Fruit fly (Drosophila melanogaster) whole organism, embryonic: Measurements from ENCODE around the gene Pka-C1.

ENCODE experiments used
- ATbp ChIP-seq: fragments of 200-800 bp; sonication (Bioruptor generic); optimal IDR thresholded peaks from 2 replicates; lab custom pipeline; 2017; ENCODE audit warnings: missing biosample characterization, mild to moderate bottlenecking, missing genetic modification characterization, missing genetic modification reagents
- CG10543 ChIP-seq: fragments of 200-800 bp; sonication (Bioruptor generic); optimal IDR thresholded peaks from 3 replicates; lab custom pipeline; 2017; ENCODE audit warnings: missing biosample characterization, mild to moderate bottlenecking, missing genetic modification characterization, moderate library complexity
- CG10959 ChIP-seq: fragments of 200-800 bp; sonication (Bioruptor generic); IDR thresholded peaks from 2 replicates; pipeline ENCODE4 v1.3.6; 2022; ENCODE audit warnings: missing biosample characterization, missing genetic modification characterization
- CG11504 ChIP-seq: fragments of 200-800 bp; sonication (Bioruptor generic); optimal IDR thresholded peaks from 3 replicates; lab custom pipeline; 2019; ENCODE audit warnings: missing biosample characterization, mild to moderate bottlenecking, missing genetic modification characterization, moderate library complexity
- CG11723 ChIP-seq: fragments of 200-800 bp; sonication (Bioruptor generic); optimal IDR thresholded peaks from 2 replicates; lab custom pipeline; 2017; ENCODE audit warnings: missing biosample characterization, mild to moderate bottlenecking, missing genetic modification characterization
- CG12104 ChIP-seq: fragments of 200-800 bp; sonication (Bioruptor generic); optimal IDR thresholded peaks from 3 replicates; lab custom pipeline; 2016; ENCODE audit warnings: missing biosample characterization, missing genetic modification characterization
- CG13894 ChIP-seq: fragments of 200-800 bp; sonication (Bioruptor generic); optimal IDR thresholded peaks from 3 replicates; lab custom pipeline; 2018; ENCODE audit warnings: missing biosample characterization, mild to moderate bottlenecking, missing genetic modification characterization, moderate library complexity
- CG17359 ChIP-seq: fragments of 200-800 bp; sonication (Bioruptor generic); optimal IDR thresholded peaks from 3 replicates; lab custom pipeline; 2018; ENCODE audit warnings: missing biosample characterization, mild to moderate bottlenecking, missing genetic modification characterization, moderate library complexity
- CG2889 ChIP-seq: fragments of 200-800 bp; sonication (Bioruptor generic); IDR thresholded peaks from 3 replicates; pipeline ENCODE4 v1.3.6; 2022; ENCODE audit warnings: missing biosample characterization, missing genetic modification characterization
- CG33213 ChIP-seq: fragments of 200-800 bp; sonication (Bioruptor generic); optimal IDR thresholded peaks from 3 replicates; lab custom pipeline; 2016; ENCODE audit warnings: missing biosample characterization, missing genetic modification characterization
- CG34224 ChIP-seq: fragments of 200-800 bp; sonication (Bioruptor generic); IDR thresholded peaks from 3 replicates; pipeline ENCODE4 v1.3.6; 2022; ENCODE audit warnings: missing biosample characterization, missing genetic modification characterization; ENCODE audit not compliant: partially characterized antibody
- CG3726 ChIP-seq: fragments of 200-800 bp; sonication (Bioruptor generic); IDR thresholded peaks from 3 replicates; pipeline ENCODE4, ENCODE4 v1.3.6; 2022; ENCODE audit warnings: missing biosample characterization, missing genetic modification characterization
- CG4282 ChIP-seq: fragments of 200-800 bp; sonication (Bioruptor generic); optimal IDR thresholded peaks from 2 replicates; lab custom pipeline; 2016; ENCODE audit warnings: missing biosample characterization, missing genetic modification characterization
- CG4328 ChIP-seq: fragments of 200-800 bp; sonication (Bioruptor generic); optimal IDR thresholded peaks from 3 replicates; lab custom pipeline; 2017; ENCODE audit warnings: missing biosample characterization, missing genetic modification reagents, missing genetic modification characterization
- CG4360 ChIP-seq: fragments of 200-800 bp; sonication (Bioruptor generic); IDR thresholded peaks from 2 replicates; pipeline ENCODE4 v1.3.6; 2022; ENCODE audit warnings: missing biosample characterization, missing genetic modification characterization
- CG4404 ChIP-seq: fragments of 200-800 bp; sonication (Bioruptor generic); IDR thresholded peaks from 2 replicates; pipeline ENCODE4 v1.3.6; 2022; ENCODE audit warnings: missing biosample characterization, missing genetic modification characterization
- CG4424 ChIP-seq: fragments of 200-800 bp; sonication (Bioruptor generic); optimal IDR thresholded peaks from 3 replicates; lab custom pipeline; 2016; ENCODE audit warnings: missing biosample characterization, missing genetic modification characterization
- CG5953 ChIP-seq: fragments of 200-800 bp; sonication (Bioruptor generic); IDR thresholded peaks from 2 replicates; pipeline ENCODE4 v1.3.6; 2022; ENCODE audit warnings: missing biosample characterization, missing genetic modification characterization
- CG6854 ChIP-seq: fragments of 200-800 bp; sonication (Bioruptor generic); optimal IDR thresholded peaks from 3 replicates; lab custom pipeline; 2017; ENCODE audit warnings: missing biosample characterization, mild to moderate bottlenecking, missing genetic modification characterization
- CG8359 ChIP-seq: fragments of 200-800 bp; sonication (Bioruptor generic); optimal IDR thresholded peaks from 2 replicates; lab custom pipeline; 2017; ENCODE audit warnings: missing biosample characterization, mild to moderate bottlenecking, missing genetic modification characterization, borderline replicate concordance
- CG9437 ChIP-seq: fragments of 200-800 bp; sonication (Bioruptor generic); optimal IDR thresholded peaks from 2 replicates; lab custom pipeline; 2018; ENCODE audit warnings: missing biosample characterization, mild to moderate bottlenecking, missing genetic modification characterization
- D ChIP-seq, 2 experiments: fragments of 200-800 bp in 1 of 2; fragments of >200 bp in 1 of 2; sonication (Bioruptor generic) in 1 of 2; optimal IDR thresholded peaks; 2 replicates in 1 of 2; 3 replicates in 1 of 2; lab custom pipeline; 2017; ENCODE audit warnings: mild to moderate bottlenecking in 1 of 2, missing biosample characterization in 1 of 2, missing genetic modification characterization in 1 of 2, missing genetic modification reagents in 1 of 2
- Dbx ChIP-seq: fragments of 200-800 bp; sonication (Bioruptor generic); IDR thresholded peaks from 3 replicates; pipeline ENCODE4 v1.3.6; 2022; ENCODE audit warnings: missing biosample characterization, missing genetic modification characterization
- Dp ChIP-seq: fragments of 200-800 bp; sonication (Bioruptor generic); optimal IDR thresholded peaks from 2 replicates; lab custom pipeline; 2018; ENCODE audit warnings: missing biosample characterization, mild to moderate bottlenecking, missing genetic modification characterization, moderate library complexity
- Gug ChIP-seq: fragments of 200-800 bp; sonication (Bioruptor generic); IDR thresholded peaks from 4 replicates; pipeline ENCODE4 v1.3.6; 2022; ENCODE audit warnings: missing biosample characterization, missing genetic modification characterization
- H15 ChIP-seq: fragments of 200-800 bp; sonication (Bioruptor generic); IDR thresholded peaks from 3 replicates; pipeline ENCODE4 v1.3.6; 2022; ENCODE audit warnings: missing biosample characterization, missing genetic modification characterization
- HLH54F ChIP-seq: fragments of 200-800 bp; sonication (Bioruptor generic); optimal IDR thresholded peaks from 3 replicates; lab custom pipeline; 2016; ENCODE audit warnings: missing biosample characterization, missing genetic modification characterization
- Med ChIP-seq: fragments of 200-800 bp; sonication (Bioruptor generic); peaks from one replicate; lab custom pipeline; 2016; ENCODE audit warnings: missing biosample characterization, missing genetic modification characterization, mild to moderate bottlenecking, inconsistent platforms, moderate library complexity
- Mes4 ChIP-seq: fragments of 200-800 bp; sonication (Bioruptor generic); optimal IDR thresholded peaks from 2 replicates; lab custom pipeline; 2016; ENCODE audit warnings: missing biosample characterization, missing genetic modification characterization
- Neu2 ChIP-seq: fragments of 200-800 bp; sonication (Bioruptor generic); optimal IDR thresholded peaks from 3 replicates; lab custom pipeline; 2016; ENCODE audit warnings: missing biosample characterization, missing genetic modification characterization, borderline replicate concordance
- Scr ChIP-seq: fragments of 200-800 bp; sonication (Bioruptor generic); IDR thresholded peaks from 2 replicates; pipeline ENCODE4 v1.3.6; 2022; ENCODE audit warnings: missing biosample characterization, missing genetic modification characterization; ENCODE audit not compliant: partially characterized antibody
- Six4 ChIP-seq: fragments of 200-800 bp; sonication (Bioruptor generic); optimal IDR thresholded peaks from 2 replicates; lab custom pipeline; 2016; ENCODE audit warnings: missing biosample characterization, missing genetic modification characterization
- Tbp ChIP-seq: fragments of >200 bp; optimal IDR thresholded peaks from 2 replicates; lab custom pipeline; 2018; ENCODE audit warnings: missing biosample characterization, missing genetic modification characterization
- Trl ChIP-seq, 3 experiments: fragments of >200 bp in 2 of 3; fragments of 200-800 bp in 1 of 3; sonication (Bioruptor generic) in 1 of 3; optimal IDR thresholded peaks; 2 replicates in 1 of 3; 3 replicates in 2 of 3; lab custom pipeline; 2016 to 2017; ENCODE audit warnings: missing biosample characterization in 1 of 3, missing genetic modification characterization in 1 of 3
- abd-A ChIP-seq: fragments of 200-800 bp; sonication (Bioruptor generic); optimal IDR thresholded peaks from 3 replicates; lab custom pipeline; 2019; ENCODE audit warnings: missing biosample characterization, mild to moderate bottlenecking, missing genetic modification characterization, moderate library complexity
- caup ChIP-seq: fragments of 200-800 bp; sonication (Bioruptor generic); optimal IDR thresholded peaks from 3 replicates; lab custom pipeline; 2017; ENCODE audit warnings: missing biosample characterization, mild to moderate bottlenecking, missing genetic modification characterization, moderate library complexity; ENCODE audit not compliant: severe bottlenecking
- chinmo ChIP-seq: fragments of 200-800 bp; sonication (Bioruptor generic); IDR thresholded peaks from 4 replicates; pipeline ENCODE4 v1.3.6; 2022; ENCODE audit warnings: missing biosample characterization, missing genetic modification characterization; ENCODE audit not compliant: partially characterized antibody
- ci ChIP-seq: fragments of 200-800 bp; sonication (Bioruptor generic); IDR thresholded peaks from 3 replicates; pipeline ENCODE4 v1.3.6; 2022; ENCODE audit warnings: missing biosample characterization, missing genetic modification characterization
- crol ChIP-seq: fragments of 200-800 bp; sonication (Bioruptor generic); IDR thresholded peaks from 2 replicates; pipeline ENCODE4 v1.3.6; 2022; ENCODE audit warnings: missing biosample characterization, missing genetic modification characterization
- danr ChIP-seq: fragments of 200-800 bp; sonication (Bioruptor generic); IDR thresholded peaks from 2 replicates; pipeline ENCODE4 v1.3.6; 2022; ENCODE audit warnings: missing biosample characterization, missing genetic modification characterization
- eve ChIP-seq, 2 experiments: fragments of >200 bp; optimal IDR thresholded peaks; 2 replicates each; lab custom pipeline; 2017; ENCODE audit warnings: missing biosample characterization in 2 of 2, missing genetic modification characterization in 2 of 2
- fru ChIP-seq: fragments of >200 bp; optimal IDR thresholded peaks from 2 replicates; lab custom pipeline; 2017
- fu2 ChIP-seq: fragments of 200-800 bp; sonication (Bioruptor generic); optimal IDR thresholded peaks from 2 replicates; lab custom pipeline; 2016; ENCODE audit warnings: missing biosample characterization, missing genetic modification characterization
- hbn ChIP-seq: fragments of 200-800 bp; sonication (Bioruptor generic); IDR thresholded peaks from 2 replicates; pipeline ENCODE4 v1.3.6; 2022; ENCODE audit warnings: missing biosample characterization, missing genetic modification characterization; ENCODE audit not compliant: partially characterized antibody
- p53 ChIP-seq: fragments of 200-800 bp; sonication (Bioruptor generic); optimal IDR thresholded peaks from 2 replicates; lab custom pipeline; 2016; ENCODE audit warnings: missing biosample characterization, missing genetic modification characterization
- pros ChIP-seq: fragments of 200-800 bp; sonication (Bioruptor generic); optimal IDR thresholded peaks from 3 replicates; lab custom pipeline; 2019; ENCODE audit warnings: missing biosample characterization, mild to moderate bottlenecking, missing genetic modification characterization, moderate library complexity
- so ChIP-seq: fragments of 200-800 bp; sonication (Bioruptor generic); IDR thresholded peaks from 3 replicates; pipeline ENCODE4 v1.3.6; 2022; ENCODE audit warnings: missing biosample characterization, missing genetic modification characterization
- sob ChIP-seq: fragments of 200-800 bp; sonication (Bioruptor generic); IDR thresholded peaks from 2 replicates; pipeline ENCODE4 v1.3.6; 2022; ENCODE audit warnings: missing biosample characterization, missing genetic modification characterization
- sug ChIP-seq: fragments of 200-800 bp; optimal IDR thresholded peaks from 2 replicates; lab custom pipeline; 2019; ENCODE audit warnings: missing biosample characterization, mild to moderate bottlenecking, missing genetic modification characterization, moderate library complexity
- usp ChIP-seq: fragments of >200 bp; optimal IDR thresholded peaks from 2 replicates; lab custom pipeline; 2017; ENCODE audit warnings: missing biosample characterization, missing genetic modification characterization
- vvl ChIP-seq: fragments of 200-800 bp; sonication (Bioruptor generic); IDR thresholded peaks from 2 replicates; pipeline ENCODE4 v1.3.6; 2022; ENCODE audit warnings: missing biosample characterization, missing genetic modification characterization

Pka-C1 gene

dm6 chr2L:9685993-9686392, 13.1 kb downstream of the Pka-C1 start (continued):
- no peak for TF ChIP-seq Dbx (GFP tag; lab: Robert Waterston, UW)
- no peak for TF ChIP-seq CG4424
- TF ChIP-seq vvl (GFP tag; lab: Robert Waterston, UW), result no peak
- peak; percentile 17 for TF ChIP-seq sug
- no peak for TF ChIP-seq eve (GFP tag; optimal IDR thresholded peaks at IDR 0.05; lab: Kevin White, UChicago)
- TF ChIP-seq CG2889, result no peak
- TF ChIP-seq CG5953, result no peak
- no peak for TF ChIP-seq hbn
- no peak for TF ChIP-seq CG9437 (GFP tag; lab: Kevin White, UChicago)
- TF ChIP-seq CG4404 (GFP tag; lab: Robert Waterston, UW), result no peak
- TF ChIP-seq ATbp, result no peak
- TF ChIP-seq so, result peak; percentile 76; the same call in 1 of the 3 replicates
- no peak for TF ChIP-seq CG4282
- no peak for TF ChIP-seq CG4360 (GFP tag; lab: Robert Waterston, UW)
- no peak for TF ChIP-seq CG12104
- TF ChIP-seq usp (GFP tag; lab: Kevin White, UChicago), result no peak
- no peak for TF ChIP-seq Dp (GFP tag; lab: Kevin White, UChicago)
- TF ChIP-seq CG17359 (tag; lab: Kevin White, UChicago), result no peak
- no peak for TF ChIP-seq Med
- no peak for TF ChIP-seq HLH54F (GFP tag; lab: Kevin White, UChicago)
- no peak for TF ChIP-seq p53
- TF ChIP-seq Scr (GFP tag; lab: Robert Waterston, UW), result no peak
- TF ChIP-seq fu2 (GFP tag; lab: Kevin White, UChicago), result no peak
- no peak for TF ChIP-seq CG6854
- TF ChIP-seq CG10543, result peak; percentile 24
- TF ChIP-seq Gug, result no peak
- TF ChIP-seq ci, result 0 out of 3 replicates have a peak, but pooled peaks have one; percentile 33
- TF ChIP-seq caup (GFP tag; lab: Kevin White, UChicago), result no peak
- no peak for TF ChIP-seq sob (GFP tag; lab: Robert Waterston, UW)
- TF ChIP-seq CG13894 (tag; lab: Kevin White, UChicago), result no peak
- no peak for TF ChIP-seq abd-A (tag; lab: Kevin White, UChicago)
- no peak for TF ChIP-seq CG33213 (GFP tag; lab: Kevin White, UChicago)
- TF ChIP-seq CG11723 (GFP tag; lab: Kevin White, UChicago), result no peak
- no peak for TF ChIP-seq pros (GFP tag; lab: Kevin White, UChicago)
- no peak for TF ChIP-seq CG11504
- no peak for TF ChIP-seq Tbp (GFP tag; lab: Kevin White, UChicago)
- no peak for TF ChIP-seq Trl (optimal IDR thresholded peaks at IDR 0.05; lab: Kevin White, UChicago)
- TF ChIP-seq Trl (GFP tag; optimal IDR thresholded peaks at IDR 0.05; lab: Kevin White, UChicago), result no peak
- TF ChIP-seq H15 (GFP tag; lab: Robert Waterston, UW), result 0 out of 3 replicates have a peak, but pooled peaks have one; percentile 41
- 0 out of 2 replicates have a peak, but pooled peaks have one; percentile 23 for TF ChIP-seq danr (GFP tag; lab: Robert Waterston, UW)
- peak; percentile 76; the same call in 2 of the 4 replicates for TF ChIP-seq chinmo
- TF ChIP-seq Mes4 (GFP tag; lab: Kevin White, UChicago), result no peak
- no peak for TF ChIP-seq D (optimal IDR thresholded peaks at IDR 0.05; lab: Kevin White, UChicago)
- no peak for TF ChIP-seq D (GFP tag; optimal IDR thresholded peaks at IDR 0.05; lab: Kevin White, UChicago)
- TF ChIP-seq Neu2, result no peak
- TF ChIP-seq CG3726 (GFP tag; lab: Robert Waterston, UW), result no peak
- peak; percentile 2; the same call in 1 of the 2 replicates for TF ChIP-seq crol (GFP tag; lab: Robert Waterston, UW)
- no peak for TF ChIP-seq CG4328
- no peak for TF ChIP-seq CG10959 (GFP tag; lab: Robert Waterston, UW)
- TF ChIP-seq Six4 (GFP tag; lab: Kevin White, UChicago), result no peak
- no peak for TF ChIP-seq fru
- TF ChIP-seq CG8359 (GFP tag; lab: Kevin White, UChicago), result no peak
- no peak for TF ChIP-seq CG34224 (GFP tag; lab: Robert Waterston, UW)
